Fruit fly (Drosophila melanogaster) whole organism, embryonic: ENCODE data around the gene Rdl.
A peak's percentile ranks its signal among the peaks of the same experiment; 100 is the strongest.

Source experiments
- ATbp ChIP-seq: fragments of 200-800 bp; sonication (Bioruptor generic); optimal IDR thresholded peaks from 2 replicates; lab custom pipeline; 2017; ENCODE audit warnings: missing biosample characterization, mild to moderate bottlenecking, missing genetic modification characterization, missing genetic modification reagents
- Abd-B ChIP-seq: fragments of 200-800 bp; sonication (Bioruptor generic); optimal IDR thresholded peaks from 2 replicates; lab custom pipeline; 2018; ENCODE audit warnings: missing biosample characterization, mild to moderate bottlenecking, missing genetic modification characterization, moderate library complexity
- Aef1 ChIP-seq: fragments of 200-800 bp; sonication (Bioruptor generic); IDR thresholded peaks from 3 replicates; pipeline ENCODE4 v1.3.6; 2022; ENCODE audit warnings: missing biosample characterization, missing genetic modification characterization
- Atf3 ChIP-seq: fragments of 200-800 bp; sonication (Bioruptor generic); optimal IDR thresholded peaks from 3 replicates; lab custom pipeline; 2016; ENCODE audit warnings: missing biosample characterization, missing genetic modification characterization
- CG10366 ChIP-seq: fragments of 200-800 bp; sonication (Bioruptor generic); IDR thresholded peaks from 2 replicates; pipeline ENCODE4 v1.3.6; 2022; ENCODE audit warnings: missing biosample characterization, missing genetic modification characterization
- CG10431 ChIP-seq: fragments of 200-800 bp; sonication (Bioruptor generic); optimal IDR thresholded peaks from 3 replicates; lab custom pipeline; 2018; ENCODE audit warnings: missing biosample characterization, mild to moderate bottlenecking, missing genetic modification characterization
- CG10979 ChIP-seq: fragments of 200-800 bp; sonication (Bioruptor generic); optimal IDR thresholded peaks from 2 replicates; lab custom pipeline; 2018; ENCODE audit warnings: missing biosample characterization, mild to moderate bottlenecking, missing genetic modification characterization, moderate library complexity
- CG11504 ChIP-seq: fragments of 200-800 bp; sonication (Bioruptor generic); optimal IDR thresholded peaks from 3 replicates; lab custom pipeline; 2019; ENCODE audit warnings: missing biosample characterization, mild to moderate bottlenecking, missing genetic modification characterization, moderate library complexity
- CG12104 ChIP-seq: fragments of 200-800 bp; sonication (Bioruptor generic); optimal IDR thresholded peaks from 3 replicates; lab custom pipeline; 2016; ENCODE audit warnings: missing biosample characterization, missing genetic modification characterization
- CG12391 ChIP-seq: fragments of 200-800 bp; sonication (Bioruptor generic); optimal IDR thresholded peaks from 3 replicates; lab custom pipeline; 2018; ENCODE audit warnings: missing biosample characterization, mild to moderate bottlenecking, missing genetic modification characterization, moderate library complexity
- CG16815 ChIP-seq: fragments of 200-800 bp; sonication (Bioruptor generic); optimal IDR thresholded peaks from 3 replicates; lab custom pipeline; 2017; ENCODE audit warnings: missing biosample characterization, mild to moderate bottlenecking, missing genetic modification characterization
- CG17359 ChIP-seq: fragments of 200-800 bp; sonication (Bioruptor generic); optimal IDR thresholded peaks from 3 replicates; lab custom pipeline; 2018; ENCODE audit warnings: missing biosample characterization, mild to moderate bottlenecking, missing genetic modification characterization, moderate library complexity
- CG18476 ChIP-seq: fragments of 200-800 bp; sonication (Bioruptor generic); optimal IDR thresholded peaks from 2 replicates; lab custom pipeline; 2016; ENCODE audit warnings: missing biosample characterization, mild to moderate bottlenecking, missing genetic modification characterization
- CG3726 ChIP-seq: fragments of 200-800 bp; sonication (Bioruptor generic); IDR thresholded peaks from 3 replicates; pipeline ENCODE4, ENCODE4 v1.3.6; 2022; ENCODE audit warnings: missing biosample characterization, missing genetic modification characterization
- CG5180 ChIP-seq: fragments of 200-800 bp; sonication (Bioruptor generic); optimal IDR thresholded peaks from 3 replicates; lab custom pipeline; 2017; ENCODE audit warnings: missing biosample characterization, missing genetic modification characterization, mild to moderate bottlenecking, moderate library complexity, missing genetic modification reagents
- CG6765 ChIP-seq: fragments of 200-800 bp; sonication (Bioruptor generic); optimal IDR thresholded peaks from 3 replicates; lab custom pipeline; 2017; ENCODE audit warnings: missing biosample characterization, mild to moderate bottlenecking, missing genetic modification characterization
- CG6813 ChIP-seq: fragments of 200-800 bp; sonication (Bioruptor generic); optimal IDR thresholded peaks from 2 replicates; lab custom pipeline; 2017; ENCODE audit warnings: missing biosample characterization, missing genetic modification characterization, mild to moderate bottlenecking, moderate library complexity, missing genetic modification reagents
- CG8478 ChIP-seq: fragments of >200 bp; optimal IDR thresholded peaks from 2 replicates; lab custom pipeline; 2018
- Camta ChIP-seq: fragments of 200-800 bp; sonication (Bioruptor generic); optimal IDR thresholded peaks from 2 replicates; lab custom pipeline; 2016; ENCODE audit warnings: missing biosample characterization, missing genetic modification characterization
- Deaf1 ChIP-seq: fragments of 200-800 bp; optimal IDR thresholded peaks from 3 replicates; lab custom pipeline; 2019; ENCODE audit warnings: missing biosample characterization, mild to moderate bottlenecking, missing genetic modification characterization, moderate library complexity
- Ets65A ChIP-seq: fragments of 200-800 bp; sonication (Bioruptor generic); peaks from one replicate; lab custom pipeline; 2016; ENCODE audit warnings: missing biosample characterization, missing genetic modification characterization
- Fer1 ChIP-seq: fragments of 200-800 bp; sonication (Bioruptor generic); optimal IDR thresholded peaks from 2 replicates; lab custom pipeline; 2017; ENCODE audit warnings: missing biosample characterization, mild to moderate bottlenecking, missing genetic modification characterization
- Hsf ChIP-seq: fragments of 200-800 bp; sonication (Bioruptor generic); optimal IDR thresholded peaks from 3 replicates; lab custom pipeline; 2016; ENCODE audit warnings: missing biosample characterization, missing genetic modification characterization
- MBD-R2 ChIP-seq: fragments of 200-800 bp; sonication (Bioruptor generic); IDR thresholded peaks from 2 replicates; pipeline ENCODE4 v1.3.6; 2022; ENCODE audit warnings: missing biosample characterization, missing genetic modification characterization
- Max ChIP-seq: fragments of 200-800 bp; sonication (Bioruptor generic); optimal IDR thresholded peaks from 2 replicates; lab custom pipeline; 2016; ENCODE audit warnings: missing biosample characterization, mild to moderate bottlenecking, missing genetic modification characterization
- Med ChIP-seq: fragments of 200-800 bp; sonication (Bioruptor generic); peaks from one replicate; lab custom pipeline; 2016; ENCODE audit warnings: missing biosample characterization, missing genetic modification characterization, mild to moderate bottlenecking, inconsistent platforms, moderate library complexity
- Mes4 ChIP-seq: fragments of 200-800 bp; sonication (Bioruptor generic); optimal IDR thresholded peaks from 2 replicates; lab custom pipeline; 2016; ENCODE audit warnings: missing biosample characterization, missing genetic modification characterization
- Neu2 ChIP-seq: fragments of 200-800 bp; sonication (Bioruptor generic); optimal IDR thresholded peaks from 3 replicates; lab custom pipeline; 2016; ENCODE audit warnings: missing biosample characterization, missing genetic modification characterization, borderline replicate concordance
- NfI ChIP-seq: fragments of 200-800 bp; sonication (Bioruptor generic); optimal IDR thresholded peaks from 3 replicates; lab custom pipeline; 2018; ENCODE audit warnings: missing biosample characterization, mild to moderate bottlenecking, missing genetic modification characterization, moderate library complexity
- Pdp1 ChIP-seq, 2 experiments: fragments of 200-800 bp; sonication (Bioruptor generic); optimal IDR thresholded peaks; 3 replicates each; lab custom pipeline; 2016; ENCODE audit warnings: missing biosample characterization in 2 of 2, missing genetic modification characterization in 2 of 2, mild to moderate bottlenecking in 1 of 2, moderate library complexity in 1 of 2
- cas ChIP-seq: fragments of 200-800 bp; sonication (Bioruptor generic); IDR thresholded peaks from 2 replicates; pipeline ENCODE4 v1.3.6; 2022; ENCODE audit warnings: missing biosample characterization, missing genetic modification characterization
- dan ChIP-seq: fragments of 200-800 bp; sonication (Bioruptor generic); IDR thresholded peaks from 2 replicates; pipeline ENCODE4 v1.3.6; 2022; ENCODE audit warnings: missing biosample characterization, missing genetic modification characterization
- disco-r ChIP-seq: fragments of 200-800 bp; sonication (Bioruptor generic); optimal IDR thresholded peaks from 2 replicates; lab custom pipeline; 2016; ENCODE audit warnings: missing biosample characterization, missing genetic modification characterization
- ems ChIP-seq: fragments of 200-800 bp; sonication (Bioruptor generic); optimal IDR thresholded peaks from 3 replicates; lab custom pipeline; 2016; ENCODE audit warnings: missing biosample characterization, missing genetic modification characterization
- en ChIP-seq: fragments of 200-800 bp; sonication (Bioruptor generic); optimal IDR thresholded peaks from 2 replicates; lab custom pipeline; 2016; ENCODE audit warnings: missing biosample characterization, missing genetic modification characterization
- exex ChIP-seq: fragments of 200-800 bp; sonication (Bioruptor generic); optimal IDR thresholded peaks from 4 replicates; lab custom pipeline; 2018; ENCODE audit warnings: missing biosample characterization, mild to moderate bottlenecking, missing genetic modification characterization, moderate library complexity
- fd3F ChIP-seq: fragments of 200-800 bp; sonication (Bioruptor generic); optimal IDR thresholded peaks from 2 replicates; lab custom pipeline; 2018; ENCODE audit warnings: missing biosample characterization, mild to moderate bottlenecking, missing genetic modification characterization, moderate library complexity
- fu2 ChIP-seq: fragments of 200-800 bp; sonication (Bioruptor generic); optimal IDR thresholded peaks from 2 replicates; lab custom pipeline; 2016; ENCODE audit warnings: missing biosample characterization, missing genetic modification characterization
- gcm ChIP-seq: fragments of 200-800 bp; sonication (Bioruptor generic); optimal IDR thresholded peaks from 2 replicates; lab custom pipeline; 2019; ENCODE audit warnings: missing biosample characterization, mild to moderate bottlenecking, missing genetic modification characterization, moderate library complexity
- ham ChIP-seq: fragments of 200-800 bp; sonication (Bioruptor generic); IDR thresholded peaks from 2 replicates; pipeline ENCODE4 v1.3.6; 2022; ENCODE audit warnings: missing biosample characterization, missing genetic modification characterization
- hb ChIP-seq: fragments of 200-800 bp; sonication (Bioruptor generic); IDR thresholded peaks from 3 replicates; pipeline ENCODE4 v1.3.6; 2022; ENCODE audit warnings: missing biosample characterization, missing genetic modification characterization; ENCODE audit not compliant: partially characterized antibody
- lab ChIP-seq: fragments of 200-800 bp; sonication (Bioruptor generic); optimal IDR thresholded peaks from 3 replicates; lab custom pipeline; 2017; ENCODE audit warnings: missing biosample characterization, missing genetic modification characterization, mild to moderate bottlenecking, moderate library complexity, missing genetic modification reagents
- nerfin-2 ChIP-seq: fragments of 200-800 bp; sonication (Bioruptor generic); IDR thresholded peaks from 2 replicates; pipeline ENCODE4 v1.3.6; 2022; ENCODE audit warnings: missing biosample characterization, missing genetic modification characterization; ENCODE audit not compliant: partially characterized antibody
- p53 ChIP-seq: fragments of 200-800 bp; sonication (Bioruptor generic); optimal IDR thresholded peaks from 2 replicates; lab custom pipeline; 2016; ENCODE audit warnings: missing biosample characterization, missing genetic modification characterization
- pros ChIP-seq: fragments of 200-800 bp; sonication (Bioruptor generic); optimal IDR thresholded peaks from 3 replicates; lab custom pipeline; 2019; ENCODE audit warnings: missing biosample characterization, mild to moderate bottlenecking, missing genetic modification characterization, moderate library complexity
- pum ChIP-seq: fragments of 200-800 bp; sonication (Bioruptor generic); optimal IDR thresholded peaks from 2 replicates; lab custom pipeline; 2016; ENCODE audit warnings: missing biosample characterization, missing genetic modification characterization
- seq ChIP-seq: fragments of 200-800 bp; sonication (Bioruptor generic); IDR thresholded peaks from 2 replicates; pipeline ENCODE4 v1.3.6; 2022; ENCODE audit warnings: missing biosample characterization, missing genetic modification characterization
- tio ChIP-seq: fragments of 200-800 bp; sonication (Bioruptor generic); optimal IDR thresholded peaks from 2 replicates; lab custom pipeline; 2017; ENCODE audit warnings: missing biosample characterization, missing genetic modification characterization, inconsistent platforms
- zfh1 ChIP-seq: fragments of 200-800 bp; sonication (Bioruptor generic); IDR thresholded peaks from 3 replicates; pipeline ENCODE4 v1.3.6; 2022; ENCODE audit warnings: missing biosample characterization, missing genetic modification characterization

Rdl gene

DNA sequence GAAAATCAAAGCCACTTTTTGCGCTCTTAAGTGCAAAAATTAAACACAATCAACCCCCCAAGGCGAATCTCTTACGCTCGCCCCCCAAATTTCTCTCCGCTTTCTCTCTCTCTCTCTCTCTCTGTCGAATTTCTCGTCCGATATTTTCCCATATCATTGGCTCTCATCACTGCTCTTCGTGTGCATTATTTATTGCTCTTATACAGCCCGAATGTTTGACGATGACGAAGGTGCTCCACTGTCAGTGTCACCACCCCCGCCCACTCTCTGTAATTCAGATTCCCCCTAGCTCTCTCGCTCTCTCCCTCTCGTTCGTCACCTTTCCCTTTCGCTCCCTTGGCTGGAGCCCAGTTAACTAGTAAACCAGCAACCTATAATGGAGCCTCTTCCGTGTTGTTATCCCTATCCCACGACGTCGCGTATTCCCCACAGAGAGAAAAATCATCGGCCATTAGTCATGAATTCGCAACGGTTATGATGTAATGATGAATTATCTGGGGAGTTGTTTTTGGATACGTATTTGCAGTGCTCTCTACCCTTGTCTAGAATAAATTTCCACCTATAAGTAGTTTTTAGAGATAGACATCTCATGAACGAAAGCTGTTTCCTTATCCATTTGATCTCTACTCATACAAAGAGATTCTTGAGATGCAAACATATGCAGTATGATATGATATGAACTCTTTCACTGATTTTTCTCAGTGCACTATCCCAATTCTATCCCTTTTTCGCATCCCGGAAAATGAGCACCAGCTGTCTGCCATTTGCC lies 54.1 kb downstream of the Rdl start (continued):
- TF ChIP-seq tio (GFP tag; lab: Kevin White, UChicago) (peak; percentile 59), Fer1 (GFP tag; lab: Kevin White, UChicago) (peak; percentile 72), MBD-R2 (GFP tag; lab: Robert Waterston, UW) (no peak), Mes4 (GFP tag; lab: Kevin White, UChicago) (no peak), lab (peak; percentile 76), ham (GFP tag; lab: Robert Waterston, UW) (no peak), Aef1 (GFP tag; lab: Robert Waterston, UW) (peak; percentile 41; the same call in 1 of the 3 replicates), Deaf1 (tag; lab: Kevin White, UChicago) (peak; percentile 83), CG10431 (GFP tag; lab: Kevin White, UChicago) (no peak), dan (no peak), Ets65A (GFP tag; lab: Kevin White, UChicago) (peak; percentile 79), CG3726 (GFP tag; lab: Robert Waterston, UW) (0 out of 3 replicates have a peak, but pooled peaks have one; percentile 41), disco-r (GFP tag; lab: Kevin White, UChicago) (peak; percentile 57), fd3F (GFP tag; lab: Kevin White, UChicago) (peak; percentile 13), NfI (GFP tag; lab: Kevin White, UChicago) (peak; percentile 65), Abd-B (peak; percentile 15), pum (peak; percentile 31), pros (GFP tag; lab: Kevin White, UChicago) (no peak), CG5180 (peak; percentile 34), CG8478 (lab: Kevin White, UChicago) (no peak), ATbp (peak; percentile 24), Camta (GFP tag; lab: Kevin White, UChicago) (peak; percentile 65), CG11504 (tag; lab: Kevin White, UChicago) (peak; percentile 61), zfh1 (GFP tag; lab: Robert Waterston, UW) (peak; percentile 47; the same call in 1 of the 3 replicates), CG16815 (GFP tag; lab: Kevin White, UChicago) (peak; percentile 32), fu2 (GFP tag; lab: Kevin White, UChicago) (peak; percentile 35), Med (GFP tag; lab: Kevin White, UChicago) (peak; percentile 88), Neu2 (GFP tag; lab: Kevin White, UChicago) (no peak), ems (GFP tag; lab: Kevin White, UChicago) (peak; percentile 33), en (GFP tag; lab: Kevin White, UChicago) (peak; percentile 28), CG6765 (peak; percentile 45), Atf3 (peak; percentile 18), CG10366 (GFP tag; lab: Robert Waterston, UW) (no peak), p53 (peak; percentile 27), CG12391 (tag; lab: Kevin White, UChicago) (peak; percentile 44), CG6813 (GFP tag; lab: Kevin White, UChicago) (peak; percentile 22), CG18476 (peak; percentile 5), cas (GFP tag; lab: Robert Waterston, UW) (no peak), Pdp1 (GFP tag; optimal IDR thresholded peaks at IDR 0.05; lab: Kevin White, UChicago) (peak; percentile 74 to 81), CG12104 (no peak), seq (GFP tag; lab: Robert Waterston, UW) (no peak; the same call in 1 of the 2 replicates), Max (GFP tag; lab: Kevin White, UChicago) (peak; percentile 26), Hsf (GFP tag; lab: Kevin White, UChicago) (peak; percentile 48), CG10979 (tag; lab: Kevin White, UChicago) (peak; percentile 54), hb (GFP tag; lab: Robert Waterston, UW) (no peak), exex (tag; lab: Kevin White, UChicago) (no peak), nerfin-2 (GFP tag; lab: Robert Waterston, UW) (no peak), CG17359 (tag; lab: Kevin White, UChicago) (peak; percentile 44), gcm (GFP tag; lab: Kevin White, UChicago) (no peak)
